Worm (Caenorhabditis elegans) whole organism, mixed stage, embryonic: Measurements from ENCODE around the gene R04B5.1.

Experiments
- elt-3 ChIP-seq: fragments of 150-350 bp; optimal IDR thresholded peaks from 2 replicates; lab custom pipeline; 2014; ENCODE audit warnings: missing biosample characterization, missing genetic modification characterization
- lsy-2 ChIP-seq: fragments of 150-350 bp; optimal IDR thresholded peaks from 2 replicates; lab custom pipeline; 2014; ENCODE audit warnings: missing biosample characterization, missing genetic modification characterization
- mab-5 ChIP-seq: fragments of 150-350 bp; optimal IDR thresholded peaks from 2 replicates; lab custom pipeline; 2014; ENCODE audit warnings: missing biosample characterization, missing genetic modification characterization
- nhr-12 ChIP-seq: fragments of 150-350 bp; optimal IDR thresholded peaks from 2 replicates; lab custom pipeline; 2014; ENCODE audit warnings: missing biosample characterization, missing genetic modification characterization
- nhr-237 ChIP-seq: fragments of 150-350 bp; optimal IDR thresholded peaks from 2 replicates; lab custom pipeline; 2014; ENCODE audit warnings: missing biosample characterization, missing genetic modification characterization
- nhr-76 ChIP-seq: sonication (generic microtip); optimal IDR thresholded peaks from 2 replicates; lab custom pipeline; 2017; ENCODE audit warnings: missing biosample characterization, missing genetic modification characterization
- pha-4 ChIP-seq: fragments of 150-350 bp; optimal IDR thresholded peaks from 2 replicates; lab custom pipeline; 2018; ENCODE audit warnings: missing biosample characterization, missing genetic modification reagents, missing genetic modification characterization

DNA sequence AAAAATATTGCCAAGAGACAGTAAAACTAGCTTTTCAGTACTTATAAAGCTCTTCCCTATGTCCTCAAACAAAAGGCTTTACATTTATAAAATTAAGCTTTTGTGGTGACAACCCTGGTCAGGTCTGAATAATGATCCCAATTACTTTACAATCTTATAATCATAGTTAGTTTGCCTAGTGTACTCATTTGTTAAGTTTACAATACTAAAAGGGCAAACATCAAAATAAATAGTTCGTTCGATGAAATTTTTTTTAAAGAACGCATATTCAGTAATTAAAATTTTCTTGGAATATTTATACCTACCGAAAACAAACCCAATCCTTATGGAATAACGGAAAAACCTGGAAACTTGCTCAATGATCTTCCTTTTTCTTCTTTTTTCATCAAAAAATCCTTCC, 19.4 kb downstream of the R04B5.1 start:
- no peak for TF ChIP-seq nhr-76 (tag; lab: Kevin White, UChicago)
- TF ChIP-seq nhr-237 (tag; lab: Kevin White, UChicago) = no peak
- TF ChIP-seq nhr-12 (tag; lab: Kevin White, UChicago) = no peak
- no peak for TF ChIP-seq pha-4 (tag; lab: Kevin White, UChicago)
- TF ChIP-seq mab-5 = no peak
- no peak for TF ChIP-seq elt-3 (tag; lab: Kevin White, UChicago)
- TF ChIP-seq lsy-2 (tag; lab: Kevin White, UChicago) = no peak
